Worm (Caenorhabditis elegans) whole organism, mixed stage, embryonic: ENCODE results near the gene dgat-2.
"Not testable (repeated sequence)": the region's sequence is repeated elsewhere in the genome, so short reads cannot be mapped to it uniquely, and the experiment has no call there.

ENCODE experiments used
- bed-3 ChIP-seq: fragments of 200-800 bp; sonication (Bioruptor generic); optimal IDR thresholded peaks from 3 replicates; lab custom pipeline; 2018; ENCODE audit warnings: mild to moderate bottlenecking, missing genetic modification characterization, moderate library complexity, missing compliant biosample characterization
- blmp-1 ChIP-seq: fragments of 150-350 bp; optimal IDR thresholded peaks from 2 replicates; lab custom pipeline; 2014; ENCODE audit warnings: missing biosample characterization, missing genetic modification characterization
- ceh-39 ChIP-seq: fragments of 150-350 bp; optimal IDR thresholded peaks from 2 replicates; lab custom pipeline; 2014; ENCODE audit warnings: missing biosample characterization, missing genetic modification characterization
- ceh-43 ChIP-seq: fragments of 200-800 bp; sonication (Bioruptor generic); optimal IDR thresholded peaks from 2 replicates; lab custom pipeline; 2018; ENCODE audit warnings: mild to moderate bottlenecking, missing genetic modification characterization, moderate library complexity, missing compliant biosample characterization
- ceh-83 ChIP-seq: fragments of 200-800 bp; sonication (Bioruptor generic); optimal IDR thresholded peaks from 2 replicates; lab custom pipeline; 2018; ENCODE audit warnings: mild to moderate bottlenecking, missing genetic modification characterization, missing compliant biosample characterization
- ces-1 ChIP-seq: fragments of 150-350 bp; optimal IDR thresholded peaks from 2 replicates; lab custom pipeline; 2014; ENCODE audit warnings: missing biosample characterization, missing genetic modification reagents, missing genetic modification characterization
- cnd-1 ChIP-seq: fragments of 200-800 bp; sonication (Bioruptor generic); optimal IDR thresholded peaks from 2 replicates; lab custom pipeline; 2018; ENCODE audit warnings: mild to moderate bottlenecking, missing genetic modification characterization, missing compliant biosample characterization
- elt-1 ChIP-seq: sonication (generic microtip); optimal IDR thresholded peaks from 2 replicates; lab custom pipeline; 2017; ENCODE audit warnings: missing genetic modification characterization, mild to moderate bottlenecking, missing compliant biosample characterization, antibody characterized with exemption, moderate library complexity, borderline replicate concordance; ENCODE audit not compliant: insufficient read depth
- elt-3 ChIP-seq: fragments of 150-350 bp; optimal IDR thresholded peaks from 2 replicates; lab custom pipeline; 2014; ENCODE audit warnings: missing biosample characterization, missing genetic modification characterization
- flh-1 ChIP-seq: fragments of 200-800 bp; sonication (Bioruptor generic); optimal IDR thresholded peaks from 2 replicates; lab custom pipeline; 2018; ENCODE audit warnings: mild to moderate bottlenecking, missing genetic modification characterization, moderate library complexity, missing compliant biosample characterization
- ham-2 ChIP-seq: fragments of 200-800 bp; sonication (Bioruptor generic); optimal IDR thresholded peaks from 2 replicates; lab custom pipeline; 2018; ENCODE audit warnings: mild to moderate bottlenecking, missing genetic modification characterization, missing compliant biosample characterization
- lin-13 ChIP-seq: fragments of 150-350 bp; optimal IDR thresholded peaks from 2 replicates; lab custom pipeline; 2014; ENCODE audit warnings: missing biosample characterization, missing genetic modification characterization
- lsy-2 ChIP-seq: fragments of 150-350 bp; optimal IDR thresholded peaks from 2 replicates; lab custom pipeline; 2014; ENCODE audit warnings: missing biosample characterization, missing genetic modification characterization
- mab-5 ChIP-seq: fragments of 150-350 bp; optimal IDR thresholded peaks from 2 replicates; lab custom pipeline; 2014; ENCODE audit warnings: missing biosample characterization, missing genetic modification characterization
- mep-1 ChIP-seq: fragments of 150-350 bp; optimal IDR thresholded peaks from 2 replicates; lab custom pipeline; 2017; ENCODE audit warnings: missing biosample characterization, missing genetic modification reagents, missing genetic modification characterization, inconsistent platforms
- mls-2 ChIP-seq: sonication (generic microtip); optimal IDR thresholded peaks from 2 replicates; lab custom pipeline; 2016; ENCODE audit warnings: mild to moderate bottlenecking, missing genetic modification characterization, moderate library complexity, missing compliant biosample characterization
- nhr-12 ChIP-seq: fragments of 150-350 bp; optimal IDR thresholded peaks from 2 replicates; lab custom pipeline; 2014; ENCODE audit warnings: missing biosample characterization, missing genetic modification characterization
- nhr-2 ChIP-seq: fragments of 150-350 bp; optimal IDR thresholded peaks from 2 replicates; lab custom pipeline; 2014; ENCODE audit warnings: missing biosample characterization, missing genetic modification characterization
- nhr-28 ChIP-seq: fragments of 150-350 bp; optimal IDR thresholded peaks from 2 replicates; lab custom pipeline; 2014; ENCODE audit warnings: missing biosample characterization, missing genetic modification characterization
- pha-4 ChIP-seq: fragments of 150-350 bp; optimal IDR thresholded peaks from 2 replicates; lab custom pipeline; 2018; ENCODE audit warnings: missing biosample characterization, missing genetic modification reagents, missing genetic modification characterization
- sem-2 ChIP-seq: fragments of 200-800 bp; sonication (Bioruptor generic); optimal IDR thresholded peaks from 2 replicates; lab custom pipeline; 2018; ENCODE audit warnings: mild to moderate bottlenecking, missing genetic modification characterization, missing compliant biosample characterization
- snpc-4 ChIP-seq: fragments of 150-350 bp; optimal IDR thresholded peaks from 2 replicates; lab custom pipeline; 2014; ENCODE audit warnings: missing biosample characterization, missing genetic modification characterization
- sptf-1 ChIP-seq: sonication (generic microtip); optimal IDR thresholded peaks from 2 replicates; lab custom pipeline; 2017; ENCODE audit warnings: mild to moderate bottlenecking, missing genetic modification characterization, moderate library complexity, missing compliant biosample characterization
- tbx-8 ChIP-seq: fragments of 200-800 bp; sonication (Bioruptor generic); optimal IDR thresholded peaks from 2 replicates; lab custom pipeline; 2018; ENCODE audit warnings: mild to moderate bottlenecking, missing genetic modification characterization, moderate library complexity, missing compliant biosample characterization
- unc-120 ChIP-seq: sonication (generic microtip); optimal IDR thresholded peaks from 2 replicates; lab custom pipeline; 2017; ENCODE audit warnings: missing genetic modification characterization, missing compliant biosample characterization; ENCODE audit not compliant: poor library complexity, severe bottlenecking
- unc-39 ChIP-seq: fragments of 150-350 bp; optimal IDR thresholded peaks from 2 replicates; lab custom pipeline; 2014; ENCODE audit warnings: missing biosample characterization, missing genetic modification characterization
- unc-62 ChIP-seq: fragments of 150-350 bp; optimal IDR thresholded peaks from 2 replicates; lab custom pipeline; 2014; ENCODE audit warnings: missing biosample characterization, missing genetic modification reagents, missing genetic modification characterization
- zip-8 ChIP-seq: fragments of 150-350 bp; optimal IDR thresholded peaks from 2 replicates; lab custom pipeline; 2014; ENCODE audit warnings: missing biosample characterization, missing genetic modification characterization
- ztf-11 ChIP-seq: fragments of 150-350 bp; optimal IDR thresholded peaks from 2 replicates; lab custom pipeline; 2014; ENCODE audit warnings: missing biosample characterization, missing genetic modification characterization

dgat-2 gene

DNA sequence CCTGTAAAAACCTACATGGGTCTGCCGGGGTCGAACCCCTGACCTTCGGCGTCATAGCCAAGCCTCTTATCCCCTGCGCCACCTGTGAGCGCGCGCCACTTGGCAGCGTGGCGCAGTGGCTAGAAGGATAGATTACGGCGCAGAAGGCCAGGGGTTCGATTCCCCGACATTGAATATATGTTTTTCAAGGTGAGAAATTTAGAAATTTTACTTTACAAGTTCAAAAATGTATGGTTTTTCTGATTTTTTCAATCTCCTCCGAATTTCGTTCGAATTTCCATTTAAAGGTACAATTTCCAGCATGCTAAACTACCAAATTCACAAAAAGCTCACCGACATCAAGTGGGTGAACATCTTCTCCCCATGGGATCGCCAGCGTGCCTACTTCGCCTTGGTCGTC lies at the start of gene dgat-2:
Gene dgat-2 (plus strand): TSS at position 301 of the 400 bp plus-strand sequence.
- no peak for TF ChIP-seq nhr-28
- no peak for TF ChIP-seq blmp-1 (tag; lab: Kevin White, UChicago)

DNA sequence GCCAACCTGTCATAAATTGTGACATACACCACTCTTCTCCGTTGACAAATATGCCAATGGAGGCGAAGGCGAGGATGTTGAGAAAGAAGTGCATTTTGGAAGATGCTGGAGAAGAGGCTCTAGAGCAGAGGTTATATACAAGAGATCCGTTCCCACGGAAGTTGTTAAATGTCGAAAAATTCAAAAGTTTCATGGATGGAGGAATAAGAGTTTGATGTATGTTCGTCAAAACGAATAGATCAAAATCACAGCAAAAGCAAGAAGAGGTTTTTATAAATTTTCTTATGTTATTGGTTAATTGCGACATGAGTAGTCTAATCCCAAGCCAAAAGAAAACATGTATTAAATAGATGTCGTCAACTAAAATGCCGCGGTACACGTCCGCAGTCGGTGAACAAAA lies 49.6 kb upstream of the dgat-2 start, which contains the start of gene Y6G8.15:
Gene Y6G8.15 (minus strand): TSS at position 101 of the 400 bp plus-strand sequence.
- TF ChIP-seq cnd-1; ceh-39 (tag; lab: Kevin White, UChicago); ceh-43 (GFP tag; lab: Kevin White, UChicago): not testable (repeated sequence)

DNA sequence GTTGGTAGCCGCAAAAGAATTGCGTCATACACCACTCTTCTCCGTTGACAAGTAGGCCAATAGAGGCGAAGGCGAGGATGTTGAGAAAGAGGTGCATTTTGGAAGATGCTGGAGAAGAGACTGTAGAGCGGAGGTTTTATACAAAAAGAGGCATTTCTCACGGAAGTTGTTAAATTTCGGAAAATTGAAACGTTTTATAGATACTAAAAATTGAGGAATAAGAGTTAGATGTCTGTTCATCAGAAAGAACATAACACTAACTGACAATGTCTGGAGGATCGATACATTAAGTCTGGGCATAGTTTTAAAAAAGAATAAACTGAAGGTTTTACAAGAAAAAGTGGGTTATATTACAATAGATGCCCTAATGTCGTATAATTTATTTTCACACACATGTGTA lies 45.9 kb upstream of the dgat-2 start, which contains the start of gene Y6G8.14:
Gene Y6G8.14 (minus strand): TSS at position 101 of the 400 bp plus-strand sequence.
- peak; percentile 14 for TF ChIP-seq zip-8 (tag; lab: Kevin White, UChicago)
- TF ChIP-seq ham-2 (GFP tag; lab: Kevin White, UChicago) = no peak

DNA sequence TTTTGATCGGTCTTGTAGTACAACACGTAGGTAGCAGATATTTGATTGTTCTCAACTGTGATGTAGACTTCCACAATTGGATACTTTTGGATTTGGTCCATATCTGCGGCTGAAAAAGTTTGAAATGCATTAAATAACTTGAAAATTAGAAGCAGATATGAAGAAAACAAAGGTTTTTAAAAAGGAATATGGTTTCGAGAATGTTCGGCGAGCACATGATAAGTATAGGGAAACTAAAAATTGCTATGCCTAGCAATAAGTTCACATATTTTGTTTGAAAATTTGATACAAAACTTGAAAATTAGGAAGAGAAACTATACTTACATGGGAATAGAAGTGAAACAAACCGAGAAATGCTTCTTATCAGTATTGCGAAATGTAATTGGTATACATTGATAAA lies 44.5 kb upstream of the dgat-2 start, which contains the start of gene Y6G8.5:
Gene Y6G8.5 (minus strand): TSS at position 101 of the 400 bp plus-strand sequence.
- no peak for TF ChIP-seq mls-2 (tag; lab: Kevin White, UChicago)
- no peak for TF ChIP-seq ceh-43 (GFP tag; lab: Kevin White, UChicago)
- TF ChIP-seq sem-2 (GFP tag; lab: Kevin White, UChicago) = no peak
- TF ChIP-seq ham-2 (GFP tag; lab: Kevin White, UChicago) = no peak
- TF ChIP-seq zip-8 (tag; lab: Kevin White, UChicago) = no peak
- no peak for TF ChIP-seq ceh-83
- no peak for TF ChIP-seq mep-1 (tag; lab: Kevin White, UChicago)
- TF ChIP-seq lin-13 = no peak
- TF ChIP-seq snpc-4 = no peak
- no peak for TF ChIP-seq elt-1
- no peak for TF ChIP-seq ces-1 (GFP tag; lab: Kevin White, UChicago)
- no peak for TF ChIP-seq ztf-11 (tag; lab: Kevin White, UChicago)

DNA sequence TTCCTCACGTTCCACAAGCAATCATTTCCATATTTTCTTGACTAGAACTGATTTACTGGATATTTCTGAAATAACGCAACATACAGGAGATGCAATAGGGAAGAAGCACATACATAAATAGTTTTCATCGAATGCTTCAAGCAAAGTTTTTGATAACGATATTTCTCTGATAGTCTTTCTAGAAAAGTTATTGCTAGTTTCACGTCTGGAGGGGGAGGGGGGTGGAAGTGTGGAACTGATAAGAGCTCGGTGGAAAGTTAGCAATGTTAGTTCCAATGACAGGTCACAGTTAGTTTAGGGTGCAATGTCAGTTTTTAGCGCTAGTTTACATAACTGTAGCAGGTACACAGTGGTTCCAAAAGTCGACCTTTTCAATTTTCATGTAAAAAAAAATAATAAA lies 43.3 kb upstream of the dgat-2 start, which contains the start of gene Y6G8.6:
Gene Y6G8.6 (minus strand): TSS at position 98 of the 400 bp plus-strand sequence.
- no peak for TF ChIP-seq unc-120
- TF ChIP-seq, all 35 proteins: peak for 0

DNA sequence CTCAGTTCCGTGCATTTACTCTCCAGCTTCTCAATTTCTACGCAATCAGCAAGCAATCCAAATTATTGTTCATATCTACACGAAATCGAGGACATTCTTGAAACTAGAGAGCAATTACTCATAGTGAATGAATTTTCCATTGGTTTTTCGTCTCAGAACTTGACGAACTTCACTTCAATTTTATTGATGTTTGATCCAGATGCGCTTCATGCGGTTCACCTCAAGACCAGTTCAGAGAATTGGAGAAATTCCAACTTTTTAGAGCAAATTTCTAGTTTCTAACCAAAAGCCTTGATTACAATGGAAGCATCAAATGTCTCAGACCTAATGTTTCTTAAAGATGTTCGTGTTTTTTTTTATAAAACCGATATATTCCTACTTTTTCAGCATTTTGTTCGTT lies 39.8 kb upstream of the dgat-2 start, which contains the start of gene Y6G8.8:
Gene Y6G8.8 (plus strand): TSS at position 301 of the 400 bp plus-strand sequence.
- no peak for TF ChIP-seq nhr-12
- TF ChIP-seq lsy-2 (tag; lab: Kevin White, UChicago) = no peak
- no peak for TF ChIP-seq mls-2 (tag; lab: Kevin White, UChicago)
- no peak for TF ChIP-seq sptf-1 (tag; lab: Kevin White, UChicago)
- no peak for TF ChIP-seq mab-5
- no peak for TF ChIP-seq snpc-4
- no peak for TF ChIP-seq nhr-2 (tag; lab: Kevin White, UChicago)
- TF ChIP-seq unc-120 = no peak
- TF ChIP-seq unc-39 (tag; lab: Kevin White, UChicago) = no peak
- no peak for TF ChIP-seq ceh-83
- no peak for TF ChIP-seq cnd-1
- no peak for TF ChIP-seq nhr-28
- no peak for TF ChIP-seq elt-1
- TF ChIP-seq pha-4 = no peak

DNA sequence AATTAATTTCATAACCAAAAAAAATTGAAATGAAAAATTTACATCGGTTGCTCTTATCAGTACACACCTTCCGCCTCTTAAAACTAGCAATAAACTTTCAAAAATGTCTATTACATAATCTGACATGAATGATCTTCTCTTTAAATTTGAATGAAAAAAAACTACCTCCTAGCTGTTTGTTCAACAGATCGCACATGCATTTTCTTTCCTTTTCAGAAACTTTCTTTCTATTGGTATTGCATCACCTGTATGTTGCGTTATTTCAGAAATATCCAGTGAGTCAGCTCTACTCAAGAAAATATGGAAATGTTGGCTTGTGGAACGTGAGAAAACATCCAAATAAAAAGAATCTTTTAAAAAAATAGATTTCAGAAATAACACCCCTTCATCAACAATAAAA lies 36.9 kb upstream of the dgat-2 start, which contains the start of gene F57G4.1:
Gene F57G4.1 (plus strand): TSS at position 301 of the 400 bp plus-strand sequence.
- TF ChIP-seq tbx-8 (GFP tag; lab: Kevin White, UChicago) (no peak), zip-8 (tag; lab: Kevin White, UChicago) (no peak), mep-1 (tag; lab: Kevin White, UChicago) (no peak), ces-1 (GFP tag; lab: Kevin White, UChicago) (no peak), cnd-1 (no peak), ham-2 (GFP tag; lab: Kevin White, UChicago) (no peak), unc-120 (no peak), ztf-11 (tag; lab: Kevin White, UChicago) (no peak), ceh-39 (tag; lab: Kevin White, UChicago) (no peak), bed-3 (GFP tag; lab: Kevin White, UChicago) (no peak), flh-1 (GFP tag; lab: Kevin White, UChicago) (no peak), mab-5 (no peak), unc-62 (GFP tag; lab: Kevin White, UChicago) (no peak), elt-3 (tag; lab: Kevin White, UChicago) (no peak), unc-39 (tag; lab: Kevin White, UChicago) (no peak), sem-2 (GFP tag; lab: Kevin White, UChicago) (no peak)
- TF ChIP-seq, all 35 proteins: peak for 0
